Fruit fly (Drosophila melanogaster): ENCODE data around the gene MED1.

Gene MED1

DNA sequence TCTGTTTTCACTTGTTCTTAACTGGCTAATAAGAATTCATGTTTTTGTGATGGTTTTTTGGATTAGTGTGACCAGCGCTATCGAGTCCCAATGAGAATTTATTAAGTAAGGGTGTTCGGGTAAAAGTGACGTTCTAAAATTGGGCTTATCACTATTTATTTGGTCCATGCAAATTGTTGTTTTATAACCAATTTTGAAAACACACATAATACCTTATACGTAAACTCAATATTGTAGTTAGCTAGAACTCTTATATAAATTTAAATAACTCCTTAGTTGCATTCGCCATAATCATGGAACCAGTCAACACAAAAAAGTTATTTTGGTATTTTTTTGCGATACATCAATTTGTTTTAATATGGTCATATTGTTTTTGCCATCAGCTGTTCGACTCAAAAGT is 45.4 kb upstream of the MED1 start, which contains the start of the genes Als2 and CG11248 (continued):
- TF ChIP-seq CG15696 (tag; optimal IDR thresholded peaks at IDR 0.05): peak; percentile 82
- TF ChIP-seq Bteb2 (GFP tag; optimal IDR thresholded peaks at IDR 0.05): peak; percentile 73
- peak; percentile 67 for TF ChIP-seq bcd (GFP tag; optimal IDR thresholded peaks at IDR 0.05)
- TF ChIP-seq CG9437 (GFP tag; optimal IDR thresholded peaks at IDR 0.05): peak; percentile 24
- TF ChIP-seq run (tag; optimal IDR thresholded peaks at IDR 0.05): no peak
- peak; percentile 65 for TF ChIP-seq CG8944 (GFP tag; optimal IDR thresholded peaks at IDR 0.05)
- no peak for TF ChIP-seq CG4854 (GFP tag; optimal IDR thresholded peaks at IDR 0.05)
- TF ChIP-seq chinmo (GFP tag; IDR thresholded peaks at IDR 0.05; ENCODE audit: partially characterized antibody): no peak
- no peak for TF ChIP-seq MESR4 (GFP tag; optimal IDR thresholded peaks at IDR 0.05)
- peak; percentile 77 for TF ChIP-seq Sox102F (GFP tag; optimal IDR thresholded peaks at IDR 0.05)
- TF ChIP-seq sug (tag; optimal IDR thresholded peaks at IDR 0.05): no peak
- TF ChIP-seq CG31365 (tag; optimal IDR thresholded peaks at IDR 0.05): no peak
- TF ChIP-seq CG9876 (GFP tag; optimal IDR thresholded peaks at IDR 0.05): peak; percentile 50
- TF ChIP-seq CG6791 (GFP tag; IDR thresholded peaks at IDR 0.05; ENCODE audit: partially characterized antibody): no peak
- TF ChIP-seq stwl (tag; optimal IDR thresholded peaks at IDR 0.05): peak; percentile 82
- TF ChIP-seq phol (tag; optimal IDR thresholded peaks at IDR 0.05): peak; percentile 90
- TF ChIP-seq ap (GFP tag; IDR thresholded peaks at IDR 0.05): no peak; the same call in 1 of the 2 replicates
- TF ChIP-seq CG14014 (GFP tag; IDR thresholded peaks at IDR 0.05): peak; percentile 44; the same call in 1 of the 2 replicates
- peak; percentile 88 for TF ChIP-seq CG12391 (tag; optimal IDR thresholded peaks at IDR 0.05)
- TF ChIP-seq ato (GFP tag; IDR thresholded peaks at IDR 0.05; ENCODE audit: partially characterized antibody): no peak
- TF ChIP-seq CG15011 (GFP tag; optimal IDR thresholded peaks at IDR 0.05): no peak
- TF ChIP-seq CG4404 (GFP tag; IDR thresholded peaks at IDR 0.05): peak; percentile 69
- peak; percentile 65 for TF ChIP-seq YL-1 (GFP tag; optimal IDR thresholded peaks at IDR 0.05)
- peak; percentile 60 for TF ChIP-seq CG17385 (GFP tag; optimal IDR thresholded peaks at IDR 0.05)
- TF ChIP-seq Scr (GFP tag; IDR thresholded peaks at IDR 0.05; ENCODE audit: partially characterized antibody): no peak
- peak; percentile 50 for TF ChIP-seq CG17802 (tag; optimal IDR thresholded peaks at IDR 0.05)
- no peak for TF ChIP-seq her (GFP tag; optimal IDR thresholded peaks at IDR 0.05)
- TF ChIP-seq dmrt99B (tag; optimal IDR thresholded peaks at IDR 0.05): no peak
- TF ChIP-seq Hr51 (GFP tag; optimal IDR thresholded peaks at IDR 0.05): peak in 1 of 2 experiments; percentile 64
- peak; percentile 14; the same call in 1 of the 2 replicates for TF ChIP-seq CG1024 (GFP tag; IDR thresholded peaks at IDR 0.05)
- no peak for TF ChIP-seq bbx (GFP tag; IDR thresholded peaks at IDR 0.05; ENCODE audit: partially characterized antibody)
- 0 out of 3 replicates have a peak, but pooled peaks have one; percentile 50 for TF ChIP-seq CG7357 (GFP tag; IDR thresholded peaks at IDR 0.05)
- no peak for TF ChIP-seq salm (tag; optimal IDR thresholded peaks at IDR 0.05)
- no peak for TF ChIP-seq ab (GFP tag; optimal IDR thresholded peaks at IDR 0.05)
- TF ChIP-seq kay (GFP tag; optimal IDR thresholded peaks at IDR 0.05): peak; percentile 49
- no peak for TF ChIP-seq knrl (GFP tag; IDR thresholded peaks at IDR 0.05; ENCODE audit: partially characterized antibody)
- peak; percentile 64; the same call in 2 of the 3 replicates for TF ChIP-seq CG11093 (GFP tag; IDR thresholded peaks at IDR 0.05)
- no peak for TF ChIP-seq CG6175 (GFP tag; IDR thresholded peaks at IDR 0.05)
- TF ChIP-seq chif (GFP tag; optimal IDR thresholded peaks at IDR 0.05): peak; percentile 27 to 84
- TF ChIP-seq pita (GFP tag; optimal IDR thresholded peaks at IDR 0.05): no peak
- peak; percentile 30; the same call in 1 of the 2 replicates for TF ChIP-seq CG17612 (GFP tag; IDR thresholded peaks at IDR 0.05)
- TF ChIP-seq Atf6 (GFP tag; IDR thresholded peaks at IDR 0.05): peak; percentile 30; the same call in 1 of the 2 replicates
- peak; percentile 63 for TF ChIP-seq E2f1 (GFP tag; IDR thresholded peaks at IDR 0.05)
- TF ChIP-seq bigmax (GFP tag; optimal IDR thresholded peaks at IDR 0.05): no peak
- peak; percentile 52 for TF ChIP-seq Usf (GFP tag; optimal IDR thresholded peaks at IDR 0.05)
- TF ChIP-seq rib (GFP tag; IDR thresholded peaks at IDR 0.05): no peak
- peak; percentile 67; the same call in 1 of the 3 replicates for TF ChIP-seq ken (GFP tag; IDR thresholded peaks at IDR 0.05)
- no peak for TF ChIP-seq CG11085 (GFP tag; IDR thresholded peaks at IDR 0.05)
- TF ChIP-seq nerfin-1 (tag; optimal IDR thresholded peaks at IDR 0.05): peak; percentile 68
- TF ChIP-seq Adf1 (GFP tag; IDR thresholded peaks at IDR 0.05): peak; percentile 24; the same call in 1 of the 2 replicates
